Fruit fly (Drosophila melanogaster) whole organism, wandering third instar larva: ENCODE data around the gene barr.

Experiments used
- Abd-B ChIP-seq: fragments of >200 bp; optimal IDR thresholded peaks from 2 replicates; lab custom pipeline; 2017; ENCODE audit warnings: missing biosample characterization, missing genetic modification characterization
- CG32264 ChIP-seq: fragments of 200-800 bp; sonication (Bioruptor generic); optimal IDR thresholded peaks from 2 replicates; lab custom pipeline; 2016; ENCODE audit warnings: missing biosample characterization, missing genetic modification characterization
- CG9705 ChIP-seq: fragments of 200-800 bp; sonication (Bioruptor generic); optimal IDR thresholded peaks from 2 replicates; lab custom pipeline; 2018; ENCODE audit warnings: missing biosample characterization, mild to moderate bottlenecking, missing genetic modification characterization
- CrebA ChIP-seq: fragments of 200-800 bp; sonication (Bioruptor generic); optimal IDR thresholded peaks from 2 replicates; lab custom pipeline; 2016; ENCODE audit warnings: missing biosample characterization, mild to moderate bottlenecking, missing genetic modification characterization, borderline replicate concordance
- Dfd ChIP-seq: fragments of >200 bp; optimal IDR thresholded peaks from 2 replicates; lab custom pipeline; 2017; ENCODE audit warnings: missing biosample characterization, missing genetic modification characterization
- Dif ChIP-seq: fragments of 200-275, 200-300 bp; sonication (Bioruptor generic); optimal IDR thresholded peaks from 2 replicates; lab custom pipeline; 2018; ENCODE audit warnings: missing biosample characterization, missing genetic modification characterization; ENCODE audit not compliant: partially characterized antibody
- GATAd ChIP-seq: sonication (Bioruptor generic); optimal IDR thresholded peaks from 2 replicates; lab custom pipeline; 2016; ENCODE audit warnings: missing biosample characterization, missing genetic modification characterization
- HLH106 ChIP-seq: fragments of 200-800 bp; optimal IDR thresholded peaks from 3 replicates; lab custom pipeline; 2019; ENCODE audit warnings: missing biosample characterization, mild to moderate bottlenecking, missing genetic modification characterization, moderate library complexity
- Hnf4 ChIP-seq: fragments of 200-800 bp; sonication (Bioruptor generic); optimal IDR thresholded peaks from 2 replicates; lab custom pipeline; 2016; ENCODE audit warnings: missing biosample characterization, mild to moderate bottlenecking, missing genetic modification characterization
- Hr78 ChIP-seq: fragments of >200 bp; optimal IDR thresholded peaks from 2 replicates; lab custom pipeline; 2017; ENCODE audit warnings: missing biosample characterization, missing genetic modification characterization
- Hr83 ChIP-seq: fragments of 200-300 bp; sonication (Bioruptor generic); optimal IDR thresholded peaks from 2 replicates; lab custom pipeline; 2016; ENCODE audit warnings: missing biosample characterization, mild to moderate bottlenecking, missing genetic modification characterization, moderate library complexity; ENCODE audit not compliant: poor library complexity, severe bottlenecking
- Jra ChIP-seq: sonication (Bioruptor generic); optimal IDR thresholded peaks from 2 replicates; lab custom pipeline; 2016; ENCODE audit warnings: missing biosample characterization, missing genetic modification characterization
- Mio ChIP-seq: sonication (Bioruptor generic); optimal IDR thresholded peaks from 2 replicates; lab custom pipeline; 2016; ENCODE audit warnings: missing biosample characterization, missing genetic modification characterization
- Myc ChIP-seq: fragments of >200 bp; optimal IDR thresholded peaks from 2 replicates; lab custom pipeline; 2017
- N ChIP-seq: fragments of >200 bp; optimal IDR thresholded peaks from 2 replicates; lab custom pipeline; 2018; ENCODE audit warnings: missing biosample characterization, missing external identifiers, missing genetic modification characterization
- OdsH ChIP-seq: fragments of 200-800 bp; sonication (Bioruptor generic); optimal IDR thresholded peaks from 2 replicates; lab custom pipeline; 2016; ENCODE audit warnings: missing biosample characterization, mild to moderate bottlenecking, missing genetic modification characterization
- Rel ChIP-seq, 2 experiments: fragments of 200-800 bp; sonication (Bioruptor generic) in 1 of 2; optimal IDR thresholded peaks; 2 replicates in 1 of 2; 3 replicates in 1 of 2; lab custom pipeline; 2016 to 2019; ENCODE audit warnings: mild to moderate bottlenecking in 2 of 2, missing biosample characterization in 2 of 2, missing genetic modification characterization in 2 of 2, moderate library complexity in 1 of 2
- Vsx2 ChIP-seq: fragments of 200-300, 225-300 bp; sonication (Bioruptor generic); optimal IDR thresholded peaks from 2 replicates; lab custom pipeline; 2018; ENCODE audit warnings: missing biosample characterization, missing genetic modification characterization; ENCODE audit not compliant: partially characterized antibody
- br ChIP-seq: fragments of 200-800 bp; sonication (Bioruptor generic); optimal IDR thresholded peaks from 2 replicates; lab custom pipeline; 2016; ENCODE audit warnings: missing biosample characterization, missing genetic modification characterization
- brk ChIP-seq: fragments of 200-800 bp; sonication (Bioruptor generic); optimal IDR thresholded peaks from 2 replicates; lab custom pipeline; 2016; ENCODE audit warnings: missing biosample characterization, mild to moderate bottlenecking, missing genetic modification characterization
- dl ChIP-seq, 2 experiments: fragments of 175-275, 200-275 bp in 1 of 2; fragments of 200-275 bp in 1 of 2; sonication (Bioruptor generic); optimal IDR thresholded peaks; lab custom pipeline; 2018; ENCODE audit warnings: mild to moderate bottlenecking in 2 of 2, missing biosample characterization in 2 of 2, missing genetic modification characterization in 2 of 2, moderate library complexity in 2 of 2; ENCODE audit not compliant: partially characterized antibody in 2 of 2, insufficient read depth in 1 of 2
- dmrt93B ChIP-seq: fragments of 200-800 bp; sonication (Bioruptor generic); optimal IDR thresholded peaks from 2 replicates; lab custom pipeline; 2018; ENCODE audit warnings: missing biosample characterization, mild to moderate bottlenecking, missing genetic modification characterization
- dsf ChIP-seq: sonication (Bioruptor generic); optimal IDR thresholded peaks from 2 replicates; lab custom pipeline; 2016; ENCODE audit warnings: missing biosample characterization, missing genetic modification characterization, borderline replicate concordance
- ey ChIP-seq: fragments of 200-800 bp; sonication (Bioruptor generic); optimal IDR thresholded peaks from 2 replicates; lab custom pipeline; 2016; ENCODE audit warnings: missing biosample characterization, missing genetic modification characterization
- foxo ChIP-seq, 2 experiments: fragments of 200-800 bp; sonication (Bioruptor generic); optimal IDR thresholded peaks; 2 replicates in 1 of 2; 3 replicates in 1 of 2; lab custom pipeline; 2016 to 2017; ENCODE audit warnings: missing biosample characterization in 2 of 2, missing genetic modification characterization in 2 of 2
- fru ChIP-seq: fragments of 200-800 bp; sonication (Bioruptor generic); optimal IDR thresholded peaks from 3 replicates; lab custom pipeline; 2016; ENCODE audit warnings: missing biosample characterization, mild to moderate bottlenecking, missing genetic modification characterization
- h ChIP-seq: fragments of 200-800 bp; sonication (Bioruptor generic); optimal IDR thresholded peaks from 3 replicates; lab custom pipeline; 2016; ENCODE audit warnings: missing biosample characterization, mild to moderate bottlenecking, missing genetic modification characterization
- jim ChIP-seq: fragments of 175-275, 200-325 bp; sonication (Bioruptor generic); optimal IDR thresholded peaks from 2 replicates; lab custom pipeline; 2016; ENCODE audit warnings: missing biosample characterization, mild to moderate bottlenecking, missing genetic modification characterization
- lola ChIP-seq: fragments of >200 bp; optimal IDR thresholded peaks from 2 replicates; lab custom pipeline; 2017; ENCODE audit warnings: missing biosample characterization, missing genetic modification characterization
- pan ChIP-seq: fragments of >200 bp; optimal IDR thresholded peaks from 2 replicates; lab custom pipeline; 2017
- psq ChIP-seq: fragments of 200-800 bp; sonication (Bioruptor generic); optimal IDR thresholded peaks from 3 replicates; lab custom pipeline; 2017; ENCODE audit warnings: missing biosample characterization, mild to moderate bottlenecking, missing genetic modification characterization, moderate library complexity
- rgr ChIP-seq: fragments of 200-800 bp; sonication (Bioruptor generic); optimal IDR thresholded peaks from 3 replicates; lab custom pipeline; 2016; ENCODE audit warnings: missing biosample characterization, mild to moderate bottlenecking, missing genetic modification characterization
- sage ChIP-seq: fragments of 200-800 bp; sonication (Bioruptor generic); optimal IDR thresholded peaks from 2 replicates; lab custom pipeline; 2016; ENCODE audit warnings: missing biosample characterization, mild to moderate bottlenecking, missing genetic modification characterization
- sv ChIP-seq: fragments of 200-800 bp; sonication (Bioruptor generic); optimal IDR thresholded peaks from 3 replicates; lab custom pipeline; 2016; ENCODE audit warnings: missing biosample characterization, missing genetic modification characterization
- tai ChIP-seq: sonication (Bioruptor generic); optimal IDR thresholded peaks from 2 replicates; lab custom pipeline; 2016; ENCODE audit warnings: missing biosample characterization, missing genetic modification characterization
- usp ChIP-seq: fragments of >200 bp; optimal IDR thresholded peaks from 2 replicates; lab custom pipeline; 2017; ENCODE audit warnings: missing biosample characterization, missing genetic modification characterization
- woc ChIP-seq: sonication (Bioruptor generic); optimal IDR thresholded peaks from 2 replicates; lab custom pipeline; 2016; ENCODE audit warnings: missing biosample characterization, mild to moderate bottlenecking, missing genetic modification characterization

barr gene

dm6 chr2L:20065516-20065915, 4.3 kb upstream of the barr start, which contains the start of gene vls:
Gene vls (minus strand): TSS chr2L:20065679.
- TF ChIP-seq Mio (GFP tag; lab: Kevin White, UChicago): no peak
- TF ChIP-seq psq (GFP tag; lab: Kevin White, UChicago): no peak
- no peak for TF ChIP-seq OdsH (GFP tag; lab: Kevin White, UChicago)
- TF ChIP-seq jim (GFP tag; lab: Kevin White, UChicago): no peak
- TF ChIP-seq dsf (GFP tag; lab: Kevin White, UChicago): no peak
- no peak for TF ChIP-seq dmrt93B (GFP tag; lab: Kevin White, UChicago)
- TF ChIP-seq Vsx2: no peak
- no peak for TF ChIP-seq HLH106 (tag; lab: Kevin White, UChicago)
- TF ChIP-seq Abd-B (GFP tag; lab: Kevin White, UChicago): no peak
- no peak for TF ChIP-seq usp (GFP tag; lab: Kevin White, UChicago)
- no peak for TF ChIP-seq sv (GFP tag; lab: Kevin White, UChicago)
- TF ChIP-seq CG32264 (GFP tag; lab: Kevin White, UChicago): no peak
- no peak for TF ChIP-seq tai (GFP tag; lab: Kevin White, UChicago)
- no peak for TF ChIP-seq sage
- no peak for TF ChIP-seq Dif

dm6 chr2L:20057391-20057790, 3.8 kb downstream of the barr start:
- TF ChIP-seq Dfd (GFP tag; lab: Kevin White, UChicago) (peak; percentile 94), h (GFP tag; lab: Kevin White, UChicago) (no peak)

dm6 chr2L:20051172-20051893, 9.8 kb downstream of the barr start:
- TF ChIP-seq Myc (lab: Kevin White, UChicago) (no peak), sage (no peak), dl (GFP tag; optimal IDR thresholded peaks at IDR 0.05; lab: Kevin White, UChicago; ENCODE audit: insufficient read depth in 1 of 2, partially characterized antibody in 2 of 2) (no peak), Dif (no peak), GATAd (GFP tag; lab: Kevin White, UChicago) (no peak), Hr83 (no peak), CrebA (no peak), usp (GFP tag; lab: Kevin White, UChicago) (no peak), Hr78 (GFP tag; lab: Kevin White, UChicago) (no peak), N (GFP tag; lab: Kevin White, UChicago) (no peak), h (GFP tag; lab: Kevin White, UChicago) (no peak), rgr (GFP tag; lab: Kevin White, UChicago) (no peak), br (GFP tag; lab: Kevin White, UChicago) (no peak), OdsH (GFP tag; lab: Kevin White, UChicago) (no peak), lola (GFP tag; lab: Kevin White, UChicago) (no peak), Vsx2 (no peak), pan (lab: Kevin White, UChicago) (no peak), CG32264 (GFP tag; lab: Kevin White, UChicago) (no peak), CG9705 (GFP tag; lab: Kevin White, UChicago) (no peak), dmrt93B (GFP tag; lab: Kevin White, UChicago) (no peak)

DNA sequence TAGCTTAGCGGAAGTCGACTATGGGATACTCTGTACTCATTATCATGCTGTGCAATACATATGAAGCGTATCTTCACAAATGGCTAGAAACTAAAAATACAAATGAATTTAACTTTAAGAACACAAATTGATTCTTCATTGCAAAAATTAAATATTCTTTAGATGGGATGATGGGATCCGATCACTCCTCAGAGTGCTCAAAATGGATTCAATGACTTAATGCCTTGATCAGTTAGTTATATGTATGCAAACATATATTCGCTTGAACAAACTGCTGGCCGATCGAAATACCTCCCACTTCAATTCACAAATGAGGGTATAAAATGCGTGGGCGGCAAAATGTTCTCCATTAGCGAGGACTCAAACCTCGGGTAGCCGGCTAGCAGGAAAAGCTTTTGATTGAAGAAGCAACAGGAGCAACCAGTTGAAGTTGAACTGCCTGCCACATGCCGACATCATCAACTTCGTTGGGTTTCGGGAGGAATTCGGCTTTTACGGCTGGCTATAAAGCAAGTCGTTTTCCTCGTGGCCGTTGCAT, 33.7 kb downstream of the barr start, which contains the start of gene sNPF:
Gene sNPF, plus strand, starts transcription at position 534 of the 538 bp plus-strand sequence.
- TF ChIP-seq Hnf4 (GFP tag; lab: Kevin White, UChicago) (no peak), ey (peak; percentile 68), N (GFP tag; lab: Kevin White, UChicago) (no peak), Vsx2 (no peak), GATAd (GFP tag; lab: Kevin White, UChicago) (no peak), CG32264 (GFP tag; lab: Kevin White, UChicago) (no peak), lola (GFP tag; lab: Kevin White, UChicago) (no peak), OdsH (GFP tag; lab: Kevin White, UChicago) (peak; percentile 49), Jra (GFP tag; lab: Kevin White, UChicago) (no peak), rgr (GFP tag; lab: Kevin White, UChicago) (peak; percentile 56), Hr83 (no peak), tai (GFP tag; lab: Kevin White, UChicago) (no peak), Dif (no peak), dl (GFP tag; optimal IDR thresholded peaks at IDR 0.05; lab: Kevin White, UChicago; ENCODE audit: insufficient read depth in 1 of 2, partially characterized antibody in 2 of 2) (no peak), fru (GFP tag; lab: Kevin White, UChicago) (peak; percentile 73), foxo (GFP tag; optimal IDR thresholded peaks at IDR 0.05; lab: Kevin White, UChicago) (peak in 1 of 2 experiments; percentile 59), CrebA (no peak), woc (GFP tag; lab: Kevin White, UChicago) (peak; percentile 71), sv (GFP tag; lab: Kevin White, UChicago) (peak; percentile 45), Mio (GFP tag; lab: Kevin White, UChicago) (no peak), Dfd (GFP tag; lab: Kevin White, UChicago) (no peak), br (GFP tag; lab: Kevin White, UChicago) (peak; percentile 53), pan (lab: Kevin White, UChicago) (no peak), psq (GFP tag; lab: Kevin White, UChicago) (no peak), usp (GFP tag; lab: Kevin White, UChicago) (no peak), HLH106 (tag; lab: Kevin White, UChicago) (peak; percentile 47), Rel (GFP tag; optimal IDR thresholded peaks at IDR 0.05; lab: Kevin White, UChicago) (no peak), Rel (tag; optimal IDR thresholded peaks at IDR 0.05; lab: Kevin White, UChicago) (no peak), brk (GFP tag; lab: Kevin White, UChicago) (no peak), jim (GFP tag; lab: Kevin White, UChicago) (no peak), Myc (lab: Kevin White, UChicago) (no peak), CG9705 (GFP tag; lab: Kevin White, UChicago) (no peak), sage (no peak)
